Worm (Caenorhabditis elegans): ENCODE measurements around the gene ZK637.15.

ZK637.15 gene

ce11 chrIII:8877002-8877401 lies 42.9 kb upstream of the ZK637.15 start, which contains the start of gene K01F9.2:
Gene K01F9.2 (minus strand): TSS chrIII:8877128.
- TF ChIP-seq ces-1 (GFP tag; optimal IDR thresholded peaks at IDR 0.05) (peak; percentile 91), unc-39 (tag; optimal IDR thresholded peaks at IDR 0.05) (no peak)

ce11 chrIII:8878960-8879359 lies 40.9 kb upstream of the ZK637.15 start:
- TF ChIP-seq snpc-4 (tag; optimal IDR thresholded peaks at IDR 0.05), result no peak
- TF ChIP-seq blmp-1 (tag; optimal IDR thresholded peaks at IDR 0.05), result no peak
- no peak for TF ChIP-seq cnd-1 (tag; optimal IDR thresholded peaks at IDR 0.05)
- TF ChIP-seq unc-62 (GFP tag; optimal IDR thresholded peaks at IDR 0.05), result no peak

DNA sequence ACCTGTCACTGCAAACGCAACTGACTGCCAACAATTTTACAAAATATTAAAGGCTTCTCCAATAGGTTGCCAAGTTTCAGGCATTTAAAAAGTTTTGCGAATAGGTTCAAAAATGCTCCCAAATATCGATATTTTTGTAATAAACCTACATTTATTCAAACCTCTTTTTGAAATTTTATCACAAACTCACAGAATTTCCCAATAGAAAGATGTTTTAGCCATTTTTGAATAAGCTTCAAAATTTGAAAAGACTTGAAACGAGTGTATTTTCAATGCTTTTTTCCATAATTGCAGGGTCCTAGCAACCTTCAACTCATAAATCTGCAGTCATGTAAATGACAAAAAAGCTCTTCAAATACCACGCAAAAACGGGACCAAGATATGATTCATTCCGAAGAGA lies 37.6 kb upstream of the ZK637.15 start:
- TF ChIP-seq hlh-1 (tag; optimal IDR thresholded peaks at IDR 0.05) (no peak), ceh-83 (GFP tag; optimal IDR thresholded peaks at IDR 0.05) (no peak), pha-4 (tag; optimal IDR thresholded peaks at IDR 0.05) (no peak), unc-120 (tag; optimal IDR thresholded peaks at IDR 0.05; ENCODE audit: poor library complexity, severe bottlenecking) (no peak), nhr-76 (tag; optimal IDR thresholded peaks at IDR 0.05) (no peak), mep-1 (tag; optimal IDR thresholded peaks at IDR 0.05) (no peak), flh-1 (GFP tag; optimal IDR thresholded peaks at IDR 0.05) (no peak), mab-5 (tag; optimal IDR thresholded peaks at IDR 0.05) (no peak), ham-2 (GFP tag; optimal IDR thresholded peaks at IDR 0.05) (no peak), drap-1 (GFP tag; optimal IDR thresholded peaks at IDR 0.05) (no peak), nhr-28 (tag; optimal IDR thresholded peaks at IDR 0.05) (no peak), ztf-11 (tag; optimal IDR thresholded peaks at IDR 0.05) (no peak), zip-8 (tag; optimal IDR thresholded peaks at IDR 0.05) (no peak), blmp-1 (tag; optimal IDR thresholded peaks at IDR 0.05) (no peak), elt-3 (tag; optimal IDR thresholded peaks at IDR 0.05) (no peak), lsy-2 (tag; optimal IDR thresholded peaks at IDR 0.05) (no peak)

DNA sequence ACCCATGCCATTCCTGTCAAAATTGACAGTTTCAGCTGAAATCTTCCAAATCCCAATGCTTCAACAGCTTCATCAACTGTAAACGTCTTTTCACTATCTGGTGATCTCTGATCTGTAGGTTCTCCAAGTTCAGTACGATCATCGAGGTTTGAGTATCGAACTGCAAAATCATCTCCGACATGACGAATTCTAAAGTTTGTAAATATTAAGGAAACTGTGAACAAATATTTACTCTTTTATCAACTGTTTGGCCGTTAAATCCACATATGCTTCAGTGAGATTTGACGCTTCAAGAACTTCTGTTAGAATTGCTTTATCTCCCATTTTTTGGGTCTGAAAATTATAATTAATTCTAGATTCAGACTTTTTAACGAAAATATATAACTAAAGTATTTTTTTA lies 34.7 kb upstream of the ZK637.15 start, which contains the start of gene svop-1:
Gene svop-1 (minus strand): TSS at position 339 of the 400 bp plus-strand sequence.
- TF ChIP-seq lin-32 (GFP tag; optimal IDR thresholded peaks at IDR 0.05), result no peak
- TF ChIP-seq nhr-76 (tag; optimal IDR thresholded peaks at IDR 0.05), result no peak
- no peak for TF ChIP-seq unc-120 (tag; optimal IDR thresholded peaks at IDR 0.05; ENCODE audit: poor library complexity, severe bottlenecking)
- TF ChIP-seq bed-3 (GFP tag; optimal IDR thresholded peaks at IDR 0.05), result no peak
- TF ChIP-seq drap-1 (GFP tag; optimal IDR thresholded peaks at IDR 0.05), result no peak
- no peak for TF ChIP-seq cnd-1 (tag; optimal IDR thresholded peaks at IDR 0.05)
- no peak for TF ChIP-seq mab-5 (tag; optimal IDR thresholded peaks at IDR 0.05)
- TF ChIP-seq flh-1 (GFP tag; optimal IDR thresholded peaks at IDR 0.05), result no peak
- no peak for TF ChIP-seq sptf-1 (tag; optimal IDR thresholded peaks at IDR 0.05)
- no peak for TF ChIP-seq mep-1 (tag; optimal IDR thresholded peaks at IDR 0.05)
- no peak for TF ChIP-seq sem-2 (GFP tag; optimal IDR thresholded peaks at IDR 0.05)
- no peak for TF ChIP-seq ham-2 (GFP tag; optimal IDR thresholded peaks at IDR 0.05)
- TF ChIP-seq ceh-83 (GFP tag; optimal IDR thresholded peaks at IDR 0.05), result no peak
- TF ChIP-seq ztf-11 (tag; optimal IDR thresholded peaks at IDR 0.05), result no peak
- no peak for TF ChIP-seq lsy-2 (tag; optimal IDR thresholded peaks at IDR 0.05)

DNA sequence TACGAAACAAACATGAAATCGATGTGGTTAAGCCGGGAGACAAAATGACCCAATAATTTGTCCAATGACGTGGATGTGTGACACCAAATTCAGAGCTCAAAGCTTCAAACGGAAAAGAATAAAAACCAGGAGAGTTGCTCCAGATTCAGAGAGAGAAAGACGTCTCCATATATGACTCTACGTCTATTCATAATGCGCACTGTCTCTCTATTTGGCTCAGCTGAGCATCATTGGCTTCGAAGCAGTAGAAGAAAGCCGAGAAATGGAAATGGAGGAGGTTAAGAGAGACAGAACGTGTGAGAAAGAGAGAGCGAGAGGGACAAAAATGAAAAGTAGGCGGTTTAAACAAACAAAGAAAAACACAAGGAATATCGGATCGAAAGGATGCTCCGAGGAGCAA lies 33.6 kb upstream of the ZK637.15 start:
- TF ChIP-seq ces-1 (GFP tag; optimal IDR thresholded peaks at IDR 0.05), result peak; percentile 45
- peak; percentile 10 for TF ChIP-seq sptf-1 (tag; optimal IDR thresholded peaks at IDR 0.05)
- TF ChIP-seq ceh-39 (tag; optimal IDR thresholded peaks at IDR 0.05), result no peak
- TF ChIP-seq mls-2 (tag; optimal IDR thresholded peaks at IDR 0.05), result no peak
- no peak for TF ChIP-seq cnd-1 (tag; optimal IDR thresholded peaks at IDR 0.05)
- no peak for TF ChIP-seq lin-32 (GFP tag; optimal IDR thresholded peaks at IDR 0.05)
- TF ChIP-seq blmp-1 (tag; optimal IDR thresholded peaks at IDR 0.05), result no peak
- no peak for TF ChIP-seq ceh-43 (GFP tag; optimal IDR thresholded peaks at IDR 0.05)
- no peak for TF ChIP-seq mep-1 (tag; optimal IDR thresholded peaks at IDR 0.05)

DNA sequence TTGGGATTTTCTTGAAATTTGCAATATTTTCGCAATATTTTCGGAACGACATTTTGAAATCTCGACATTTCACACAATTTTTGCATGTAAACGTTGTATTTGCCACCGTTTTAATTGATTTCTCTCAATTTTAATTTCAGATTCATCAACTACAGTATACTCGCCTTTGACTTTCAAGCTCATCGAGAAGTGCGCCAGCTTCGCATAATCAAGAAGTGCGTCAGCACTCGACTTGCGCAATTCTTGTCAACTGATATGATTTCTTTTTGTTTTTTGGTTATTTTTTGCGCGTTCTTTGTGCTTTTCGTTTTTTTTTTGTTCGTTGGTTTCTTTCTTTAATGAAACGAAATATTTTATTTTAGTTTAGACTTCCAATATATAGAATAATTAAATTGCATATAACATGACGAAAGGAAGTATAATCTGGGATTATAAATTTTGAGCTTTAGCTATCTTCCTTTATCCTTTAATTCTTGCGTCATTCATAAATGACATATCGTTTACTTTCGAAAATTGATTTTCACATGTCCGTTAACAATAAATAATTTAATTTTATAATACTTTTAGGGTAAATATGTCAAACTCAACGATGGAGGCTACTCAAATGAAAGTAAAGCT lies 32.6 kb upstream of the ZK637.15 start, which contains the start of gene famh-136:
Gene famh-136 (plus strand): TSS at position 568 of the 618 bp plus-strand sequence.
- TF ChIP-seq lsy-2 (tag; optimal IDR thresholded peaks at IDR 0.05) (peak; percentile 80), snpc-4 (tag; optimal IDR thresholded peaks at IDR 0.05) (no peak), unc-62 (GFP tag; optimal IDR thresholded peaks at IDR 0.05) (no peak), mep-1 (tag; optimal IDR thresholded peaks at IDR 0.05) (peak; percentile 89), ces-1 (GFP tag; optimal IDR thresholded peaks at IDR 0.05) (peak; percentile 58), blmp-1 (tag; optimal IDR thresholded peaks at IDR 0.05) (no peak), elt-3 (tag; optimal IDR thresholded peaks at IDR 0.05) (no peak), pha-4 (tag; optimal IDR thresholded peaks at IDR 0.05) (no peak), mab-5 (tag; optimal IDR thresholded peaks at IDR 0.05) (no peak), elt-1 (tag; optimal IDR thresholded peaks at IDR 0.05; ENCODE audit: borderline replicate concordance, insufficient read depth) (no peak), nhr-2 (tag; optimal IDR thresholded peaks at IDR 0.05) (no peak), ceh-39 (tag; optimal IDR thresholded peaks at IDR 0.05) (no peak), bed-3 (GFP tag; optimal IDR thresholded peaks at IDR 0.05) (no peak), mls-2 (tag; optimal IDR thresholded peaks at IDR 0.05) (peak; percentile 30), nhr-237 (tag; optimal IDR thresholded peaks at IDR 0.05) (peak; percentile 44), nhr-28 (tag; optimal IDR thresholded peaks at IDR 0.05) (no peak), zip-8 (tag; optimal IDR thresholded peaks at IDR 0.05) (no peak), hlh-1 (tag; optimal IDR thresholded peaks at IDR 0.05) (no peak), lin-13 (tag; optimal IDR thresholded peaks at IDR 0.05) (peak; percentile 81), unc-120 (tag; optimal IDR thresholded peaks at IDR 0.05; ENCODE audit: poor library complexity, severe bottlenecking) (no peak), sem-2 (GFP tag; optimal IDR thresholded peaks at IDR 0.05) (no peak), ceh-83 (GFP tag; optimal IDR thresholded peaks at IDR 0.05) (no peak), M03D4.4 (tag; optimal IDR thresholded peaks at IDR 0.05) (peak; percentile 61), lin-32 (GFP tag; optimal IDR thresholded peaks at IDR 0.05) (no peak), tbx-8 (GFP tag; optimal IDR thresholded peaks at IDR 0.05) (no peak), cnd-1 (tag; optimal IDR thresholded peaks at IDR 0.05) (peak; percentile 11), sptf-1 (tag; optimal IDR thresholded peaks at IDR 0.05) (peak; percentile 78), drap-1 (GFP tag; optimal IDR thresholded peaks at IDR 0.05) (no peak), ceh-43 (GFP tag; optimal IDR thresholded peaks at IDR 0.05) (peak; percentile 33), unc-39 (tag; optimal IDR thresholded peaks at IDR 0.05) (no peak)
